Worm (Caenorhabditis elegans): Measurements from ENCODE around the gene klp-6.

DNA sequence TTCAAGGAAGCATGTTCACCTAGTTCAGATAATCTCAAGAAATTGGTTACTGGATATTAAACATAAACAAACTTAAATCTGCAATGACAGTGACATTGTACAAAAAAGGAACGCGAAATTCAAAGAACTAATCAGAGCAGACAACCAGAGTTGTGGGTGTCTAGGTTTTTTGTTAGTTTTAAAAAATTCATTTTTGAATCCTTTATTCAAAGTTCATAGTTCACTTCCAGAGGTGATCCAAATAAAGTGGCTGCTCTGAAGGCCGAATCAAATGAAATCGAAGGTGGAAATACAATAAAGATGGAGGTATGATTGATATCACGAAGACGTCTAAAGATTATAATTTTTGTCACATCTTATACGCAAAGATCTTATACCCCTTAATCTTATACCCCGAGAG lies 43.7 kb downstream of the klp-6 start, which contains the start of gene ttbk-6:
- TF ChIP-seq elt-2 (tag; optimal IDR thresholded peaks at IDR 0.05) (no peak), unc-62 (GFP tag; optimal IDR thresholded peaks at IDR 0.05) (no peak), nhr-11 (tag; optimal IDR thresholded peaks at IDR 0.05) (no peak)
